Worm (Caenorhabditis elegans) whole organism, early embryonic: Measurements from ENCODE around the gene T03F6.3.

Source experiments
- ama-1 ChIP-seq: fragments of 150-350 bp; optimal IDR thresholded peaks from 2 replicates; lab custom pipeline; 2014
- ceh-13 ChIP-seq: fragments of 200-800 bp; sonication (Bioruptor generic); optimal IDR thresholded peaks from 2 replicates; lab custom pipeline; 2018; ENCODE audit warnings: mild to moderate bottlenecking, missing genetic modification characterization, missing compliant biosample characterization
- hmbx-1 ChIP-seq: sonication (generic microtip); optimal IDR thresholded peaks from 2 replicates; lab custom pipeline; 2016; ENCODE audit warnings: mild to moderate bottlenecking, missing genetic modification characterization, missing compliant biosample characterization
- tbx-11 ChIP-seq: fragments of 200-800 bp; sonication (Bioruptor generic); IDR thresholded peaks from 2 replicates; pipeline ENCODE4 v1.3.6; 2022; ENCODE audit warnings: missing genetic modification characterization, missing compliant biosample characterization
- tra-4 ChIP-seq: sonication (generic microtip); optimal IDR thresholded peaks from 2 replicates; lab custom pipeline; 2017; ENCODE audit warnings: missing genetic modification characterization, missing compliant biosample characterization

DNA sequence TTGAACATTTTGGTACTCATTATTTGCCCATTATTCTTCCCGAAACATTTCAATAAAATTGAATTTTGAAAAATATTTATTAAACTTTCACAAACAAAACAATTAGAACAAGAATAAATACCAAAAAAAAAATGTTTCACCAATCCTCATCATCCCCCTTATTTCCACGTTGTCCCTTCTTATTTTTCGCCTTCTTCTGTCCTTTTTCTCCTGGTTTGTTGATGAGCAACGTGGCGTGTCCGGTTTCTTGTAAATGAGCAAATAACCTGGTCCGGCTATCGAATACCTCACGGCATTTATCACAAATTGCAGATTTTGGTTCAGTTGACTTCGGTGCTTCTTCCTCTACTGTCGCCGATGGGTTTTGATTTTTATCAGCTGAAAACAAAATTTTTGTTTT lies 1.6 kb downstream of the T03F6.3 start:
- no peak for TF ChIP-seq ama-1
- no peak for TF ChIP-seq hmbx-1 (tag; lab: Kevin White, UChicago)
- no peak for TF ChIP-seq tra-4 (tag; lab: Kevin White, UChicago)
- TF ChIP-seq ceh-13, result no peak
- no peak for TF ChIP-seq tbx-11 (GFP tag; lab: Robert Waterston, UW)
